Fruit fly (Drosophila melanogaster): ENCODE data around the gene CG3581.
A peak's percentile ranks its signal among the peaks of the same experiment; 100 is the strongest.

CG3581 gene

DNA sequence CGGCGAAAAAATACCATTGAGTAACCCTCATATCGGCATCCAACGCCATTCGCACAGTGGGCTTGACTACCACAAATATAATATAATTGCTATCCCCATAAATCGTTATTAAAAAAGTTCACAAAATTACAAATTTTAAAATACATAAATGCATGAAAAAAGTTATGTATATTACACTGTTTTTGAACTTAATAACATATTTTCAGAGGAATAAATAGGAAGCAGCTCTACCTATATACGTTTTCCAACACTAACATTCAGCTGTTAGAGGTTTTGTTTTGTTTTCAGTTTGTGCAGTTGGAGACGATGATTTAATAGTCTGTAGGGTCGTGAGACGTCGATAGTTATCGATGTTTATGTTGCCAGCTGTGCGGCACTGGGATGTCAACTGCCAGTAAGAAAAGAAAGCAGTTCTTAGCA lies 28.5 kb upstream of the CG3581 start, which contains the start of the genes Ino80 and Aptx (continued):
- TF ChIP-seq Hr78 (GFP tag; optimal IDR thresholded peaks at IDR 0.05) (no peak), zen2 (GFP tag; IDR thresholded peaks at IDR 0.05; ENCODE audit: partially characterized antibody) (peak; percentile 82), tap (tag; optimal IDR thresholded peaks at IDR 0.05) (peak; percentile 83), lov (optimal IDR thresholded peaks at IDR 0.05) (no peak), lov (GFP tag; IDR thresholded peaks at IDR 0.05) (peak; percentile 87), slbo (GFP tag; IDR thresholded peaks at IDR 0.05) (peak; percentile 98), CG12391 (tag; optimal IDR thresholded peaks at IDR 0.05) (peak; percentile 96), CG10274 (GFP tag; optimal IDR thresholded peaks at IDR 0.05) (peak; percentile 59), CG7271 (tag; optimal IDR thresholded peaks at IDR 0.05) (peak; percentile 89), zf30C (GFP tag; optimal IDR thresholded peaks at IDR 0.05) (no peak), CG14710 (tag; optimal IDR thresholded peaks at IDR 0.05) (peak; percentile 96), CG16813 (GFP tag; IDR thresholded peaks at IDR 0.05; ENCODE audit: partially characterized antibody) (peak; percentile 97), so (GFP tag; IDR thresholded peaks at IDR 0.05) (peak; percentile 81; the same call in 2 of the 3 replicates), CG5180 (GFP tag; optimal IDR thresholded peaks at IDR 0.05) (no peak), run (tag; optimal IDR thresholded peaks at IDR 0.05) (peak; percentile 73), pfk (GFP tag; optimal IDR thresholded peaks at IDR 0.05) (peak; percentile 12), CG14667 (GFP tag; IDR thresholded peaks at IDR 0.05) (peak; percentile 93), zen (tag; optimal IDR thresholded peaks at IDR 0.05) (peak; percentile 96), Deaf1 (tag; optimal IDR thresholded peaks at IDR 0.05) (no peak), CG15601 (tag; optimal IDR thresholded peaks at IDR 0.05) (peak; percentile 86), cato (GFP tag; optimal IDR thresholded peaks at IDR 0.05; ENCODE audit: borderline replicate concordance) (peak; percentile 93), Dref (GFP tag; IDR thresholded peaks at IDR 0.05) (peak; percentile 83), NfI (GFP tag; optimal IDR thresholded peaks at IDR 0.05) (peak; percentile 92), kay (GFP tag; optimal IDR thresholded peaks at IDR 0.05) (peak; percentile 92), br (optimal IDR thresholded peaks at IDR 0.05) (no peak), al (GFP tag; IDR thresholded peaks at IDR 0.05) (peak; percentile 93), tin (GFP tag; optimal IDR thresholded peaks at IDR 0.05) (peak; percentile 96), Mes4 (GFP tag; optimal IDR thresholded peaks at IDR 0.05) (peak; percentile 88), CG12299 (tag; optimal IDR thresholded peaks at IDR 0.05) (peak; percentile 79), Nf-YC (tag; optimal IDR thresholded peaks at IDR 0.05) (no peak), trh (GFP tag; optimal IDR thresholded peaks at IDR 0.05) (peak; percentile 90), Sox102F (GFP tag; optimal IDR thresholded peaks at IDR 0.05) (peak; percentile 96), ato (GFP tag; IDR thresholded peaks at IDR 0.05; ENCODE audit: partially characterized antibody) (peak; percentile 92), CG17385 (GFP tag; optimal IDR thresholded peaks at IDR 0.05) (peak; percentile 85), jing (GFP tag; optimal IDR thresholded peaks at IDR 0.05) (peak; percentile 90), CG6813 (GFP tag; optimal IDR thresholded peaks at IDR 0.05) (peak; percentile 70), CG8089 (GFP tag; optimal IDR thresholded peaks at IDR 0.05) (peak; percentile 90), Meics (GFP tag; optimal IDR thresholded peaks at IDR 0.05) (peak; percentile 92), lola (GFP tag; optimal IDR thresholded peaks at IDR 0.05) (peak in 1 of 3 experiments; percentile 95), hbn (GFP tag; IDR thresholded peaks at IDR 0.05; ENCODE audit: partially characterized antibody) (peak; percentile 82), mam (GFP tag; optimal IDR thresholded peaks at IDR 0.05) (peak; percentile 91), CG7839 (tag; optimal IDR thresholded peaks at IDR 0.05) (peak; percentile 94), gem (tag; optimal IDR thresholded peaks at IDR 0.05) (peak; percentile 97), dpn (GFP tag; optimal IDR thresholded peaks at IDR 0.05) (peak; percentile 91 to 97), usp (GFP tag; optimal IDR thresholded peaks at IDR 0.05) (no peak), eyg (GFP tag; optimal IDR thresholded peaks at IDR 0.05) (peak; percentile 81), D (optimal IDR thresholded peaks at IDR 0.05) (no peak), D (GFP tag; optimal IDR thresholded peaks at IDR 0.05) (peak; percentile 90), CG12219 (GFP tag; optimal IDR thresholded peaks at IDR 0.05) (peak; percentile 73), CG12155 (GFP tag; optimal IDR thresholded peaks at IDR 0.05) (peak; percentile 96)
